Fruit fly (Drosophila melanogaster) whole organism, pupa: ENCODE measurements around the gene IntS10.
A peak's percentile ranks its signal among the peaks of the same experiment; 100 is the strongest.

Experiments used
- CG10348 ChIP-seq: fragments of 200-800 bp; sonication (Bioruptor generic); IDR thresholded peaks from 2 replicates; pipeline ENCODE4 v1.3.6; 2022; ENCODE audit warnings: missing biosample characterization, missing genetic modification characterization
- CG12605 ChIP-seq: fragments of 200-800 bp; sonication (Bioruptor generic); IDR thresholded peaks from 2 replicates; pipeline ENCODE4 v1.3.6; 2022; ENCODE audit warnings: missing biosample characterization, missing genetic modification characterization
- CG13204 ChIP-seq: fragments of 200-800 bp; sonication (Bioruptor generic); optimal IDR thresholded peaks from 2 replicates; lab custom pipeline; 2018; ENCODE audit warnings: missing biosample characterization, mild to moderate bottlenecking, missing genetic modification characterization, moderate library complexity
- CG14655 ChIP-seq: fragments of 200-800 bp; sonication (Bioruptor generic); optimal IDR thresholded peaks from 3 replicates; lab custom pipeline; 2017; ENCODE audit warnings: mild to moderate bottlenecking, missing biosample characterization, missing genetic modification reagents, missing genetic modification characterization
- CG15710 ChIP-seq: fragments of 200-800 bp; sonication (Bioruptor generic); optimal IDR thresholded peaks from 2 replicates; lab custom pipeline; 2018; ENCODE audit warnings: missing biosample characterization, mild to moderate bottlenecking, missing genetic modification characterization, moderate library complexity
- CG17806 ChIP-seq: fragments of 200-800 bp; sonication (Bioruptor generic); optimal IDR thresholded peaks from 2 replicates; lab custom pipeline; 2018; ENCODE audit warnings: missing biosample characterization, mild to moderate bottlenecking, missing genetic modification characterization, moderate library complexity
- CG32121 ChIP-seq: fragments of 200-800 bp; sonication (Bioruptor generic); IDR thresholded peaks from 2 replicates; pipeline ENCODE4 v1.3.6; 2022; ENCODE audit warnings: missing biosample characterization, missing genetic modification characterization
- CG34367 ChIP-seq: fragments of 200-800 bp; sonication (Bioruptor generic); optimal IDR thresholded peaks from 2 replicates; lab custom pipeline; 2018; ENCODE audit warnings: missing biosample characterization, mild to moderate bottlenecking, missing genetic modification characterization
- CG4496 ChIP-seq: fragments of 200-800 bp; sonication (Bioruptor generic); IDR thresholded peaks from 3 replicates; pipeline ENCODE4 v1.3.6; 2022; ENCODE audit warnings: missing biosample characterization, missing genetic modification characterization
- CG8159 ChIP-seq: fragments of 200-800 bp; sonication (Bioruptor generic); optimal IDR thresholded peaks from 3 replicates; lab custom pipeline; 2018; ENCODE audit warnings: missing biosample characterization, mild to moderate bottlenecking, missing genetic modification characterization, moderate library complexity
- CG8301 ChIP-seq: fragments of 200-800 bp; sonication (Bioruptor generic); optimal IDR thresholded peaks from 2 replicates; lab custom pipeline; 2018; ENCODE audit warnings: missing biosample characterization, mild to moderate bottlenecking, missing genetic modification characterization
- CG9948 ChIP-seq: fragments of 200-800 bp; sonication (Bioruptor generic); optimal IDR thresholded peaks from 2 replicates; lab custom pipeline; 2018; ENCODE audit warnings: missing biosample characterization, mild to moderate bottlenecking, missing genetic modification characterization, moderate library complexity
- D1 ChIP-seq: fragments of 200-800 bp; sonication (Bioruptor generic); optimal IDR thresholded peaks from 2 replicates; lab custom pipeline; 2018; ENCODE audit warnings: missing biosample characterization, mild to moderate bottlenecking, missing genetic modification characterization, moderate library complexity
- EcR ChIP-seq: fragments of 200-800 bp; sonication (Bioruptor generic); optimal IDR thresholded peaks from 3 replicates; lab custom pipeline; 2019; ENCODE audit warnings: missing biosample characterization, missing genetic modification characterization, mild to moderate bottlenecking, moderate library complexity, missing genetic modification reagents
- Ets98B ChIP-seq: fragments of 200-800 bp; sonication (Bioruptor generic); IDR thresholded peaks from 2 replicates; pipeline ENCODE4 v1.3.6; 2022; ENCODE audit warnings: missing biosample characterization, missing genetic modification characterization
- Pif1A ChIP-seq: fragments of 200-800 bp; sonication (Bioruptor generic); optimal IDR thresholded peaks from 3 replicates; lab custom pipeline; 2016; ENCODE audit warnings: missing biosample characterization, missing genetic modification characterization
- Pif1B ChIP-seq: fragments of 200-800 bp; sonication (Bioruptor generic); optimal IDR thresholded peaks from 3 replicates; lab custom pipeline; 2016; ENCODE audit warnings: missing biosample characterization, missing genetic modification characterization
- Snoo ChIP-seq: fragments of 200-800 bp; sonication (Bioruptor generic); optimal IDR thresholded peaks from 3 replicates; lab custom pipeline; 2017; ENCODE audit warnings: missing biosample characterization, mild to moderate bottlenecking, missing genetic modification characterization, inconsistent platforms
- fd96Ca ChIP-seq: fragments of 200-800 bp; sonication (Bioruptor generic); IDR thresholded peaks from 3 replicates; pipeline ENCODE4 v1.3.6; 2022; ENCODE audit warnings: missing biosample characterization, missing genetic modification characterization
- gl ChIP-seq: fragments of 200-800 bp; sonication (Bioruptor generic); optimal IDR thresholded peaks from 2 replicates; lab custom pipeline; 2018; ENCODE audit warnings: missing biosample characterization, mild to moderate bottlenecking, missing genetic modification characterization
- rn ChIP-seq: fragments of 200-800 bp; sonication (Bioruptor generic); IDR thresholded peaks from 2 replicates; pipeline ENCODE4 v1.3.6; 2022; ENCODE audit warnings: missing biosample characterization, missing genetic modification characterization

IntS10 gene

dm6 chr3L:3811089-3811488 is 4.6 kb downstream of the IntS10 start, which contains the start of the genes CG32263 and PIG-B:
CG32263 (minus strand) TSS chr3L:3811114.
PIG-B (plus strand) TSS chr3L:3811263.
- TF ChIP-seq CG8159 (tag; lab: Kevin White, UChicago), result no peak
- no peak for TF ChIP-seq CG4496 (GFP tag; lab: Robert Waterston, UW)
- TF ChIP-seq CG34367 (tag; lab: Kevin White, UChicago), result no peak
- TF ChIP-seq CG17806 (tag; lab: Kevin White, UChicago), result no peak
- no peak for TF ChIP-seq CG13204
- no peak for TF ChIP-seq rn (GFP tag; lab: Robert Waterston, UW)
- TF ChIP-seq Ets98B (GFP tag; lab: Robert Waterston, UW), result no peak
- TF ChIP-seq fd96Ca (GFP tag; lab: Robert Waterston, UW), result no peak
- no peak for TF ChIP-seq CG8301
- no peak for TF ChIP-seq Snoo (tag; lab: Kevin White, UChicago)
- TF ChIP-seq CG15710 (tag; lab: Kevin White, UChicago), result no peak
- no peak for TF ChIP-seq Pif1A (GFP tag; lab: Kevin White, UChicago)
- TF ChIP-seq CG32121 (GFP tag; lab: Robert Waterston, UW), result no peak
- TF ChIP-seq CG10348 (GFP tag; lab: Robert Waterston, UW), result no peak
- TF ChIP-seq D1 (tag; lab: Kevin White, UChicago), result no peak
- TF ChIP-seq CG9948, result no peak
- no peak for TF ChIP-seq gl (tag; lab: Kevin White, UChicago)

dm6 chr3L:3814010-3814833 is 7.7 kb downstream of the IntS10 start, which contains the start of gene Scsalpha1:
Scsalpha1 (plus strand) TSS chr3L:3814211.
- TF ChIP-seq EcR (peak; percentile 44), Snoo (tag; lab: Kevin White, UChicago) (no peak), Pif1B (GFP tag; lab: Kevin White, UChicago) (no peak), CG8301 (peak; percentile 27), CG14655 (GFP tag; lab: Kevin White, UChicago) (no peak), D1 (tag; lab: Kevin White, UChicago) (no peak), CG32121 (GFP tag; lab: Robert Waterston, UW) (peak; percentile 17; the same call in 1 of the 2 replicates), CG13204 (no peak), fd96Ca (GFP tag; lab: Robert Waterston, UW) (peak; percentile 23; the same call in 2 of the 3 replicates), CG15710 (tag; lab: Kevin White, UChicago) (peak; percentile 1), Ets98B (GFP tag; lab: Robert Waterston, UW) (peak; percentile 61; the same call in 1 of the 2 replicates), CG4496 (GFP tag; lab: Robert Waterston, UW) (peak; percentile 67), CG8159 (tag; lab: Kevin White, UChicago) (peak; percentile 18)

- TF ChIP-seq Pif1A (GFP tag; lab: Kevin White, UChicago) (no peak), CG8301 (no peak), gl (tag; lab: Kevin White, UChicago) (no peak), CG10348 (GFP tag; lab: Robert Waterston, UW) (no peak), CG9948 (no peak), CG4496 (GFP tag; lab: Robert Waterston, UW) (no peak), D1 (tag; lab: Kevin White, UChicago) (no peak), CG12605 (GFP tag; lab: Robert Waterston, UW) (no peak), Ets98B (GFP tag; lab: Robert Waterston, UW) (no peak), Pif1B (GFP tag; lab: Kevin White, UChicago) (no peak), CG34367 (tag; lab: Kevin White, UChicago) (no peak)
These were observed 9.7 kb downstream of the IntS10 start, which contains the start of gene Acp63F for dm6 chr3L:3816254-3816653. Acp63F (minus strand) TSS chr3L:3816354.

- TF ChIP-seq CG17806 (tag; lab: Kevin White, UChicago) (peak; percentile 37), rn (GFP tag; lab: Robert Waterston, UW) (no peak), CG32121 (GFP tag; lab: Robert Waterston, UW) (peak; percentile 18; the same call in 1 of the 2 replicates), CG34367 (tag; lab: Kevin White, UChicago) (peak; percentile 42), CG12605 (GFP tag; lab: Robert Waterston, UW) (peak; percentile 56), Snoo (tag; lab: Kevin White, UChicago) (peak; percentile 35), CG15710 (tag; lab: Kevin White, UChicago) (peak; percentile 12), CG14655 (GFP tag; lab: Kevin White, UChicago) (no peak), D1 (tag; lab: Kevin White, UChicago) (no peak), CG4496 (GFP tag; lab: Robert Waterston, UW) (peak; percentile 68; the same call in 2 of the 3 replicates), fd96Ca (GFP tag; lab: Robert Waterston, UW) (no peak), Pif1B (GFP tag; lab: Kevin White, UChicago) (peak; percentile 69), CG8301 (peak; percentile 44), Pif1A (GFP tag; lab: Kevin White, UChicago) (no peak), Ets98B (GFP tag; lab: Robert Waterston, UW) (peak; percentile 17; the same call in 1 of the 2 replicates), CG8159 (tag; lab: Kevin White, UChicago) (peak; percentile 44), CG9948 (no peak), EcR (peak; percentile 80), gl (tag; lab: Kevin White, UChicago) (peak; percentile 84), CG10348 (GFP tag; lab: Robert Waterston, UW) (no peak), CG13204 (no peak)
These were observed 10.4 kb downstream of the IntS10 start for dm6 chr3L:3816772-3817483.
